Worm (Caenorhabditis elegans): ENCODE measurements around the gene F56D6.11.

- no peak for TF ChIP-seq elt-3 (tag; optimal IDR thresholded peaks at IDR 0.05)
- TF ChIP-seq nhr-76 (tag; optimal IDR thresholded peaks at IDR 0.05), result no peak
- TF ChIP-seq blmp-1 (tag; optimal IDR thresholded peaks at IDR 0.05), result no peak
- no peak for TF ChIP-seq unc-62 (GFP tag; optimal IDR thresholded peaks at IDR 0.05)
- no peak for TF ChIP-seq nhr-28 (tag; optimal IDR thresholded peaks at IDR 0.05)
- TF ChIP-seq ztf-11 (tag; optimal IDR thresholded peaks at IDR 0.05), result no peak
- no peak for TF ChIP-seq ham-2 (GFP tag; optimal IDR thresholded peaks at IDR 0.05)
- no peak for TF ChIP-seq lsy-2 (tag; optimal IDR thresholded peaks at IDR 0.05)
- TF ChIP-seq sem-2 (GFP tag; optimal IDR thresholded peaks at IDR 0.05), result no peak
- no peak for TF ChIP-seq unc-39 (tag; optimal IDR thresholded peaks at IDR 0.05)
- no peak for TF ChIP-seq nhr-237 (tag; optimal IDR thresholded peaks at IDR 0.05)
- TF ChIP-seq lin-13 (tag; optimal IDR thresholded peaks at IDR 0.05), result no peak
Measured at ce11 chrIV:3937097-3937496, 30.8 kb upstream of the F56D6.11 start, which contains the start of gene clec-71.

Data from whole organism, mixed stage, embryonic.